Worm (Caenorhabditis elegans) whole organism, mixed stage, embryonic: Measurements from ENCODE around the gene best-9.

Source experiments
- blmp-1 ChIP-seq: fragments of 150-350 bp; optimal IDR thresholded peaks from 2 replicates; lab custom pipeline; 2014; ENCODE audit warnings: missing biosample characterization, missing genetic modification characterization
- ces-1 ChIP-seq: fragments of 150-350 bp; optimal IDR thresholded peaks from 2 replicates; lab custom pipeline; 2014; ENCODE audit warnings: missing biosample characterization, missing genetic modification reagents, missing genetic modification characterization
- elt-3 ChIP-seq: fragments of 150-350 bp; optimal IDR thresholded peaks from 2 replicates; lab custom pipeline; 2014; ENCODE audit warnings: missing biosample characterization, missing genetic modification characterization
- hlh-1 ChIP-seq: fragments of 150-350 bp; optimal IDR thresholded peaks from 2 replicates; lab custom pipeline; 2014; ENCODE audit warnings: missing biosample characterization, missing genetic modification reagents, missing genetic modification characterization
- nhr-2 ChIP-seq: fragments of 150-350 bp; optimal IDR thresholded peaks from 2 replicates; lab custom pipeline; 2014; ENCODE audit warnings: missing biosample characterization, missing genetic modification characterization
- nhr-237 ChIP-seq: fragments of 150-350 bp; optimal IDR thresholded peaks from 2 replicates; lab custom pipeline; 2014; ENCODE audit warnings: missing biosample characterization, missing genetic modification characterization
- nhr-76 ChIP-seq: sonication (generic microtip); optimal IDR thresholded peaks from 2 replicates; lab custom pipeline; 2017; ENCODE audit warnings: missing biosample characterization, missing genetic modification characterization
- snpc-4 ChIP-seq: fragments of 150-350 bp; optimal IDR thresholded peaks from 2 replicates; lab custom pipeline; 2014; ENCODE audit warnings: missing biosample characterization, missing genetic modification characterization
- sptf-1 ChIP-seq: sonication (generic microtip); optimal IDR thresholded peaks from 2 replicates; lab custom pipeline; 2017; ENCODE audit warnings: mild to moderate bottlenecking, missing genetic modification characterization, moderate library complexity, missing compliant biosample characterization
- tbx-8 ChIP-seq: fragments of 200-800 bp; sonication (Bioruptor generic); optimal IDR thresholded peaks from 2 replicates; lab custom pipeline; 2018; ENCODE audit warnings: mild to moderate bottlenecking, missing genetic modification characterization, moderate library complexity, missing compliant biosample characterization
- ztf-11 ChIP-seq: fragments of 150-350 bp; optimal IDR thresholded peaks from 2 replicates; lab custom pipeline; 2014; ENCODE audit warnings: missing biosample characterization, missing genetic modification characterization

DNA sequence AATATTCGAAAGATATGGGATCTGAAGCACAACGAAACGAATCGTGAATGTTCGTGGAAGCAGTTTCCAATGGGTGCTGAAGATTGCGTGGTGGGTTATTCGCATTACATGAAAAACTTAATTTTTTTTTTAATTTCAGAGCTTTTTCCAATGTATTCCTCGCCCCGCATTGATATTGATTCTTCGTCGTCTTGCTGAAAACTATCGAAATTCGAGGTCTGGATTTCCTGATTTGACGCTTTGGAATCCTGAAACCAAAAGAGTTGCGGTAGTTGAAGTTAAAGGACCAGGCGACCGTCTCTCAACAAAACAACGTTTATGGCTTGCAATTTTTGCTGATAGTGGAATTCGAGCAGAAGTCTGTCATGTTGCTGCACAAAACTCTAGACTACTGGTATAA lies 8.5 kb upstream of the best-9 start:
- TF ChIP-seq nhr-237 (tag; lab: Kevin White, UChicago) (no peak), tbx-8 (GFP tag; lab: Kevin White, UChicago) (no peak), ztf-11 (no peak), sptf-1 (no peak), snpc-4 (tag; lab: Kevin White, UChicago) (no peak), ces-1 (GFP tag; lab: Kevin White, UChicago) (no peak), nhr-2 (tag; lab: Kevin White, UChicago) (no peak), hlh-1 (tag; lab: Kevin White, UChicago) (no peak), blmp-1 (tag; lab: Kevin White, UChicago) (no peak), elt-3 (no peak), nhr-76 (no peak)
